Worm (Caenorhabditis elegans): Measurements from ENCODE around the gene Y59H11AR.3.

Gene Y59H11AR.3

ce11 chrIV:8595767-8596166 is 550 bp upstream of the Y59H11AR.3 start, which contains the start of gene clec-181:
TSS of gene clec-181 (plus strand) at chrIV:8596067.
- TF ChIP-seq ceh-16 (tag; optimal IDR thresholded peaks at IDR 0.05) (no peak), nhr-237 (tag; optimal IDR thresholded peaks at IDR 0.05) (no peak)

DNA sequence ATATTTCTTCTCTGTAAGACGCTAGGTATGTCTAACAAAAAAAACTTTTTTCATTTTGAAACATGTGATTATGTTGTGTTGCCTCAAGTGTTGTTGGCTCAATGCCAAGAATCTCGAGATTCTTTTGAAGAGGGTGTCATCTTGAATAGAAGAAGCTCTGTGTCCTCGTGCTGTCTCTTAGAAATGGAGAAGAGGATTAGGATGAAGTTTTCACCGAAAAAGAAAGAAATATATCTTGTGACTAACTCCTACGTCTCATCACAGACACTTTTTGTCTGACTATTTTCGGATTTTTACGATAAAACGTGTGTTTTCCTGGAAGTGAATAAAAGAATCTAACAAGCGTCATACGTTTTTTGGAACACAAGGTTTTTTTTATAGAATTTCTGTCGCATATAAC is 7.6 kb downstream of the Y59H11AR.3 start:
- TF ChIP-seq lin-13 (GFP tag; optimal IDR thresholded peaks at IDR 0.05) = no peak
- peak; percentile 29 for TF ChIP-seq C34F6.9 (tag; optimal IDR thresholded peaks at IDR 0.05)
- no peak for TF ChIP-seq alr-1 (tag; optimal IDR thresholded peaks at IDR 0.05)
- TF ChIP-seq sma-9 (GFP tag; optimal IDR thresholded peaks at IDR 0.05) = peak; percentile 16
- no peak for TF ChIP-seq sma-9 (tag; optimal IDR thresholded peaks at IDR 0.05)
- TF ChIP-seq nhr-10 (tag; optimal IDR thresholded peaks at IDR 0.05) = no peak
- TF ChIP-seq mbf-1 (tag; optimal IDR thresholded peaks at IDR 0.05) = no peak
- TF ChIP-seq nhr-129 (tag; optimal IDR thresholded peaks at IDR 0.05) = no peak
- TF ChIP-seq elt-1 (tag; optimal IDR thresholded peaks at IDR 0.05) = no peak
- no peak for TF ChIP-seq nhr-21 (tag; optimal IDR thresholded peaks at IDR 0.05)
- no peak for TF ChIP-seq ztf-4 (tag; optimal IDR thresholded peaks at IDR 0.05)
- no peak for TF ChIP-seq nhr-77 (tag; optimal IDR thresholded peaks at IDR 0.05)
- TF ChIP-seq unc-39 (tag; optimal IDR thresholded peaks at IDR 0.05) = no peak
- TF ChIP-seq crh-2 (tag; optimal IDR thresholded peaks at IDR 0.05) = peak; percentile 45
- TF ChIP-seq ceh-82 (tag; optimal IDR thresholded peaks at IDR 0.05) = no peak
- TF ChIP-seq ceh-16 (tag; optimal IDR thresholded peaks at IDR 0.05) = no peak
- no peak for TF ChIP-seq skn-1 (tag; optimal IDR thresholded peaks at IDR 0.05)
- no peak for TF ChIP-seq nhr-23 (tag; optimal IDR thresholded peaks at IDR 0.05)
- TF ChIP-seq fos-1 (tag; optimal IDR thresholded peaks at IDR 0.05) = no peak
- no peak for TF ChIP-seq gmeb-1 (tag; optimal IDR thresholded peaks at IDR 0.05)
- TF ChIP-seq sma-3 (GFP tag; optimal IDR thresholded peaks at IDR 0.05) = no peak
- no peak for TF ChIP-seq ZK546.5 (tag; optimal IDR thresholded peaks at IDR 0.05)

- TF ChIP-seq nhr-77 (tag; optimal IDR thresholded peaks at IDR 0.05) (no peak), C34F6.9 (tag; optimal IDR thresholded peaks at IDR 0.05) (peak; percentile 39), nhr-23 (tag; optimal IDR thresholded peaks at IDR 0.05) (no peak), F13H6.1 (tag; optimal IDR thresholded peaks at IDR 0.05) (peak; percentile 95), peb-1 (tag; optimal IDR thresholded peaks at IDR 0.05) (no peak), nhr-10 (tag; optimal IDR thresholded peaks at IDR 0.05) (no peak), ztf-4 (tag; optimal IDR thresholded peaks at IDR 0.05) (peak; percentile 35), lin-39 (tag; optimal IDR thresholded peaks at IDR 0.05) (no peak), mdl-1 (tag; optimal IDR thresholded peaks at IDR 0.05) (peak; percentile 19 to 40), egl-27 (tag; optimal IDR thresholded peaks at IDR 0.05) (peak; percentile 58), nhr-11 (tag; optimal IDR thresholded peaks at IDR 0.05) (no peak), unc-55 (GFP tag; optimal IDR thresholded peaks at IDR 0.05) (peak; percentile 25), unc-62 (GFP tag; optimal IDR thresholded peaks at IDR 0.05) (peak; percentile 77), ztf-1 (GFP tag; conservative IDR thresholded peaks at IDR 0.05) (no peak), R02D3.7 (tag; optimal IDR thresholded peaks at IDR 0.05) (no peak), elt-1 (tag; optimal IDR thresholded peaks at IDR 0.05) (no peak), sma-3 (GFP tag; optimal IDR thresholded peaks at IDR 0.05) (no peak), lsy-2 (tag; optimal IDR thresholded peaks at IDR 0.05) (peak; percentile 20 to 71), zag-1 (tag; optimal IDR thresholded peaks at IDR 0.05) (peak; percentile 70), ceh-16 (tag; optimal IDR thresholded peaks at IDR 0.05) (no peak), Y55F3AM.14 (GFP tag; optimal IDR thresholded peaks at IDR 0.05) (peak; percentile 19), nhr-129 (tag; optimal IDR thresholded peaks at IDR 0.05) (peak; percentile 76), nhr-25 (tag; optimal IDR thresholded peaks at IDR 0.05) (no peak), mab-5 (tag; optimal IDR thresholded peaks at IDR 0.05) (no peak), dmd-4 (tag; optimal IDR thresholded peaks at IDR 0.05) (no peak), nhr-237 (tag; optimal IDR thresholded peaks at IDR 0.05) (no peak), skn-1 (tag; optimal IDR thresholded peaks at IDR 0.05) (no peak), nhr-6 (tag; optimal IDR thresholded peaks at IDR 0.05) (peak; percentile 43), nhr-12 (tag; optimal IDR thresholded peaks at IDR 0.05) (no peak), aly-2 (tag; optimal IDR thresholded peaks at IDR 0.05) (no peak), lin-13 (GFP tag; optimal IDR thresholded peaks at IDR 0.05) (peak; percentile 22), sma-9 (GFP tag; optimal IDR thresholded peaks at IDR 0.05) (peak; percentile 94), sma-9 (tag; optimal IDR thresholded peaks at IDR 0.05) (no peak), snpc-4 (tag; optimal IDR thresholded peaks at IDR 0.05) (no peak), fos-1 (tag; optimal IDR thresholded peaks at IDR 0.05) (peak; percentile 55), sem-4 (tag; optimal IDR thresholded peaks at IDR 0.05) (peak; percentile 66), nhr-21 (tag; optimal IDR thresholded peaks at IDR 0.05) (peak; percentile 5), ZK546.5 (tag; optimal IDR thresholded peaks at IDR 0.05) (no peak), lin-11 (tag; optimal IDR thresholded peaks at IDR 0.05) (no peak), mbf-1 (tag; optimal IDR thresholded peaks at IDR 0.05) (no peak), ama-1 (optimal IDR thresholded peaks at IDR 0.05) (no peak), ceh-82 (tag; optimal IDR thresholded peaks at IDR 0.05) (peak; percentile 1), unc-39 (tag; optimal IDR thresholded peaks at IDR 0.05) (no peak), blmp-1 (tag; optimal IDR thresholded peaks at IDR 0.05; ENCODE audit: insufficient read depth) (no peak), alr-1 (tag; optimal IDR thresholded peaks at IDR 0.05) (no peak), gmeb-1 (tag; optimal IDR thresholded peaks at IDR 0.05) (no peak), elt-3 (tag; optimal IDR thresholded peaks at IDR 0.05) (no peak), crh-2 (tag; optimal IDR thresholded peaks at IDR 0.05) (no peak)
Observed at ce11 chrIV:8587057-8587456, 8.2 kb downstream of the Y59H11AR.3 start.
